Fruit fly (Drosophila melanogaster): ENCODE data around the gene CG14551.
A peak's percentile ranks its signal among the peaks of the same experiment; 100 is the strongest.

Gene CG14551

dm6 chr3R:26042131-26042885 is 20.5 kb downstream of the CG14551 start (continued):
- TF ChIP-seq CG9817 (tag; optimal IDR thresholded peaks at IDR 0.05), result peak; percentile 93
- TF ChIP-seq D19A (tag; optimal IDR thresholded peaks at IDR 0.05), result peak; percentile 86
- no peak for TF ChIP-seq tna (GFP tag; IDR thresholded peaks at IDR 0.05; ENCODE audit: partially characterized antibody)
- peak; percentile 65 for TF ChIP-seq crol (GFP tag; IDR thresholded peaks at IDR 0.05)
- TF ChIP-seq BEAF-32 (GFP tag; optimal IDR thresholded peaks at IDR 0.05), result peak; percentile 27
- TF ChIP-seq aop (GFP tag; IDR thresholded peaks at IDR 0.05), result peak; percentile 92
- TF ChIP-seq br (optimal IDR thresholded peaks at IDR 0.05), result no peak
- no peak for TF ChIP-seq ato (GFP tag; IDR thresholded peaks at IDR 0.05; ENCODE audit: partially characterized antibody)
- TF ChIP-seq ssp (GFP tag; IDR thresholded peaks at IDR 0.05), result peak; percentile 89
- peak; percentile 91 for TF ChIP-seq CG7357 (GFP tag; IDR thresholded peaks at IDR 0.05)
- peak; percentile 95 for TF ChIP-seq CG8388 (GFP tag; optimal IDR thresholded peaks at IDR 0.05)
- TF ChIP-seq CG10565 (GFP tag; optimal IDR thresholded peaks at IDR 0.05), result peak; percentile 90
- TF ChIP-seq CG7556 (GFP tag; optimal IDR thresholded peaks at IDR 0.05), result peak; percentile 95
- TF ChIP-seq CG18599 (GFP tag; optimal IDR thresholded peaks at IDR 0.05), result peak; percentile 97
- TF ChIP-seq Kr (GFP tag; optimal IDR thresholded peaks at IDR 0.05), result peak; percentile 53
- TF ChIP-seq da (GFP tag; optimal IDR thresholded peaks at IDR 0.05), result peak; percentile 94
- TF ChIP-seq hkb (optimal IDR thresholded peaks at IDR 0.05), result no peak
- TF ChIP-seq hkb (GFP tag; IDR thresholded peaks at IDR 0.05), result peak; percentile 98
- TF ChIP-seq knrl (GFP tag; IDR thresholded peaks at IDR 0.05; ENCODE audit: partially characterized antibody), result no peak
- TF ChIP-seq Hand (GFP tag; optimal IDR thresholded peaks at IDR 0.05), result peak; percentile 86
- no peak for TF ChIP-seq Lpt (GFP tag; optimal IDR thresholded peaks at IDR 0.05)
- peak; percentile 90 for TF ChIP-seq kay (GFP tag; optimal IDR thresholded peaks at IDR 0.05)
- no peak for TF ChIP-seq Vsx1 (GFP tag; optimal IDR thresholded peaks at IDR 0.05)
- peak; percentile 15 for TF ChIP-seq gfzf (GFP tag; optimal IDR thresholded peaks at IDR 0.05)
- peak; percentile 97 for TF ChIP-seq otp (GFP tag; IDR thresholded peaks at IDR 0.05)
- TF ChIP-seq BtbVII (GFP tag; optimal IDR thresholded peaks at IDR 0.05), result peak; percentile 94
- peak; percentile 95 for TF ChIP-seq CG15269 (tag; optimal IDR thresholded peaks at IDR 0.05)
- peak; percentile 92 for TF ChIP-seq sr (GFP tag; IDR thresholded peaks at IDR 0.05)
- TF ChIP-seq Meics (GFP tag; optimal IDR thresholded peaks at IDR 0.05), result peak; percentile 96
- TF ChIP-seq CG11504 (tag; optimal IDR thresholded peaks at IDR 0.05), result peak; percentile 94
- peak; percentile 93 for TF ChIP-seq cato (GFP tag; optimal IDR thresholded peaks at IDR 0.05; ENCODE audit: borderline replicate concordance)
- TF ChIP-seq CG1602 (GFP tag; optimal IDR thresholded peaks at IDR 0.05), result peak; percentile 95
- TF ChIP-seq CG11085 (GFP tag; IDR thresholded peaks at IDR 0.05), result peak; percentile 93
- TF ChIP-seq CG18262 (tag; optimal IDR thresholded peaks at IDR 0.05), result peak; percentile 94
- TF ChIP-seq vnd (GFP tag; IDR thresholded peaks at IDR 0.05; ENCODE audit: partially characterized antibody), result no peak
- peak; percentile 96 for TF ChIP-seq CG16863 (GFP tag; optimal IDR thresholded peaks at IDR 0.05)
- peak; percentile 94 for TF ChIP-seq abd-A (tag; optimal IDR thresholded peaks at IDR 0.05)
- TF ChIP-seq ham (GFP tag; IDR thresholded peaks at IDR 0.05), result peak; percentile 89
- TF ChIP-seq sob (GFP tag; IDR thresholded peaks at IDR 0.05), result peak; percentile 96
- TF ChIP-seq CG14860 (GFP tag; IDR thresholded peaks at IDR 0.05; ENCODE audit: partially characterized antibody), result no peak
- peak; percentile 93 for TF ChIP-seq dati (GFP tag; IDR thresholded peaks at IDR 0.05)
- TF ChIP-seq h (optimal IDR thresholded peaks at IDR 0.05), result no peak
- no peak for TF ChIP-seq hbn (GFP tag; IDR thresholded peaks at IDR 0.05; ENCODE audit: partially characterized antibody)
- TF ChIP-seq CG12071 (GFP tag; optimal IDR thresholded peaks at IDR 0.05), result peak; percentile 95
- TF ChIP-seq seq (GFP tag; IDR thresholded peaks at IDR 0.05), result peak; percentile 97
- TF ChIP-seq wek (GFP tag; optimal IDR thresholded peaks at IDR 0.05), result peak; percentile 85
- TF ChIP-seq unpg (GFP tag; optimal IDR thresholded peaks at IDR 0.05), result peak; percentile 97
- peak; percentile 97 for TF ChIP-seq Side (GFP tag; optimal IDR thresholded peaks at IDR 0.05)
- TF ChIP-seq ash1 (GFP tag; optimal IDR thresholded peaks at IDR 0.05), result no peak
- TF ChIP-seq pum (GFP tag; optimal IDR thresholded peaks at IDR 0.05), result peak; percentile 96

Data from whole organism, embryonic.